Fruit fly (Drosophila melanogaster) whole organism, embryonic: ENCODE data around the gene TfIIA-S.
A peak's percentile ranks its signal among the peaks of the same experiment; 100 is the strongest.

Source experiments
- Atf6 ChIP-seq: fragments of 200-800 bp; sonication (Bioruptor generic); IDR thresholded peaks from 2 replicates; pipeline ENCODE4 v1.3.6; 2022; ENCODE audit warnings: missing biosample characterization, missing genetic modification characterization
- Awh ChIP-seq: fragments of 200-800 bp; sonication (Bioruptor generic); IDR thresholded peaks from 2 replicates; pipeline ENCODE4, ENCODE4 v1.3.6; 2022; ENCODE audit warnings: missing biosample characterization, missing genetic modification characterization
- CG10462 ChIP-seq: fragments of 200-800 bp; sonication (Bioruptor generic); optimal IDR thresholded peaks from 2 replicates; lab custom pipeline; 2016; ENCODE audit warnings: missing biosample characterization, missing genetic modification characterization
- CG10959 ChIP-seq: fragments of 200-800 bp; sonication (Bioruptor generic); IDR thresholded peaks from 2 replicates; pipeline ENCODE4 v1.3.6; 2022; ENCODE audit warnings: missing biosample characterization, missing genetic modification characterization
- CG13424 ChIP-seq: fragments of 200-800 bp; sonication (Bioruptor generic); optimal IDR thresholded peaks from 2 replicates; lab custom pipeline; 2019; ENCODE audit warnings: missing biosample characterization, mild to moderate bottlenecking, missing genetic modification characterization, moderate library complexity
- CG14014 ChIP-seq: fragments of 200-800 bp; sonication (Bioruptor generic); IDR thresholded peaks from 2 replicates; pipeline ENCODE4 v1.3.6; 2022; ENCODE audit warnings: missing biosample characterization, missing genetic modification characterization
- CG14441 ChIP-seq: fragments of 200-800 bp; sonication (Bioruptor generic); IDR thresholded peaks from 2 replicates; pipeline ENCODE4 v1.3.6; 2022; ENCODE audit warnings: missing biosample characterization, missing genetic modification characterization
- CG1603 ChIP-seq: fragments of 200-800 bp; sonication (Bioruptor generic); optimal IDR thresholded peaks from 2 replicates; lab custom pipeline; 2019; ENCODE audit warnings: missing biosample characterization, mild to moderate bottlenecking, missing genetic modification characterization, moderate library complexity
- CG16779 ChIP-seq: fragments of 200-800 bp; sonication (Bioruptor generic); IDR thresholded peaks from 2 replicates; pipeline ENCODE4 v1.3.6; 2022; ENCODE audit warnings: missing biosample characterization, missing genetic modification characterization
- CG16815 ChIP-seq: fragments of 200-800 bp; sonication (Bioruptor generic); optimal IDR thresholded peaks from 3 replicates; lab custom pipeline; 2017; ENCODE audit warnings: missing biosample characterization, mild to moderate bottlenecking, missing genetic modification characterization
- CG2116 ChIP-seq: fragments of 200-800 bp; sonication (Bioruptor generic); optimal IDR thresholded peaks from 3 replicates; lab custom pipeline; 2018; ENCODE audit warnings: missing biosample characterization, mild to moderate bottlenecking, missing genetic modification characterization
- CG2129 ChIP-seq: fragments of 200-800 bp; sonication (Bioruptor generic); IDR thresholded peaks from 2 replicates; pipeline ENCODE4 v1.3.6; 2022; ENCODE audit warnings: missing biosample characterization, missing genetic modification characterization; ENCODE audit not compliant: partially characterized antibody
- CG33557 ChIP-seq: fragments of 200-800 bp; sonication (Bioruptor generic); optimal IDR thresholded peaks from 2 replicates; lab custom pipeline; 2019; ENCODE audit warnings: missing biosample characterization, mild to moderate bottlenecking, missing genetic modification characterization, moderate library complexity
- CG3847 ChIP-seq: fragments of 200-800 bp; sonication (Bioruptor generic); IDR thresholded peaks from 2 replicates; pipeline ENCODE4 v1.3.6; 2022; ENCODE audit warnings: missing biosample characterization, missing genetic modification characterization
- CG7372 ChIP-seq: fragments of 200-800 bp; sonication (Bioruptor generic); IDR thresholded peaks from 2 replicates; pipeline ENCODE4 v1.3.6; 2022; ENCODE audit warnings: missing biosample characterization, missing genetic modification characterization
- CG7556 ChIP-seq: fragments of 200-800 bp; sonication (Bioruptor generic); optimal IDR thresholded peaks from 2 replicates; lab custom pipeline; 2017; ENCODE audit warnings: missing biosample characterization, mild to moderate bottlenecking, missing genetic modification characterization
- CG8924 ChIP-seq: fragments of 200-800 bp; optimal IDR thresholded peaks from 3 replicates; lab custom pipeline; 2019; ENCODE audit warnings: missing biosample characterization, mild to moderate bottlenecking, missing genetic modification characterization, moderate library complexity
- CG9727 ChIP-seq: fragments of 200-800 bp; sonication (Bioruptor generic); optimal IDR thresholded peaks from 3 replicates; lab custom pipeline; 2017; ENCODE audit warnings: missing biosample characterization, mild to moderate bottlenecking, missing genetic modification characterization
- D ChIP-seq, 2 experiments: fragments of 200-800 bp in 1 of 2; fragments of >200 bp in 1 of 2; sonication (Bioruptor generic) in 1 of 2; optimal IDR thresholded peaks; 2 replicates in 1 of 2; 3 replicates in 1 of 2; lab custom pipeline; 2017; ENCODE audit warnings: mild to moderate bottlenecking in 1 of 2, missing biosample characterization in 1 of 2, missing genetic modification characterization in 1 of 2, missing genetic modification reagents in 1 of 2
- D19B ChIP-seq: fragments of 200-800 bp; sonication (Bioruptor generic); optimal IDR thresholded peaks from 2 replicates; lab custom pipeline; 2017; ENCODE audit warnings: missing biosample characterization, mild to moderate bottlenecking, missing genetic modification characterization
- Deaf1 ChIP-seq: fragments of 200-800 bp; optimal IDR thresholded peaks from 3 replicates; lab custom pipeline; 2019; ENCODE audit warnings: missing biosample characterization, mild to moderate bottlenecking, missing genetic modification characterization, moderate library complexity
- Dip2 ChIP-seq: fragments of 200-800 bp; sonication (Bioruptor generic); IDR thresholded peaks from 2 replicates; pipeline ENCODE4 v1.3.6; 2022; ENCODE audit warnings: missing biosample characterization, missing genetic modification characterization
- ERR ChIP-seq: fragments of 200-800 bp; sonication (Bioruptor generic); optimal IDR thresholded peaks from 2 replicates; lab custom pipeline; 2016; ENCODE audit warnings: missing biosample characterization, missing genetic modification characterization
- HHEX ChIP-seq: fragments of 200-800 bp; sonication (Bioruptor generic); optimal IDR thresholded peaks from 3 replicates; lab custom pipeline; 2017; ENCODE audit warnings: missing biosample characterization, mild to moderate bottlenecking, missing genetic modification characterization, missing genetic modification reagents
- Lhr ChIP-seq: fragments of 200-800 bp; sonication (Bioruptor generic); optimal IDR thresholded peaks from 3 replicates; lab custom pipeline; 2017; ENCODE audit warnings: mild to moderate bottlenecking, missing biosample characterization, missing genetic modification reagents, missing genetic modification characterization
- Lpt ChIP-seq: fragments of >200 bp; optimal IDR thresholded peaks from 2 replicates; lab custom pipeline; 2018; ENCODE audit warnings: missing biosample characterization, missing genetic modification characterization
- Med ChIP-seq: fragments of 200-800 bp; sonication (Bioruptor generic); peaks from one replicate; lab custom pipeline; 2016; ENCODE audit warnings: missing biosample characterization, missing genetic modification characterization, mild to moderate bottlenecking, inconsistent platforms, moderate library complexity
- Optix ChIP-seq: fragments of 200-800 bp; sonication (Bioruptor generic); IDR thresholded peaks from 3 replicates; pipeline ENCODE4 v1.3.6; 2022; ENCODE audit warnings: missing biosample characterization, missing genetic modification characterization
- Ptx1 ChIP-seq: fragments of 200-800 bp; sonication (Bioruptor generic); IDR thresholded peaks from 2 replicates; pipeline ENCODE4 v1.3.6; 2022; ENCODE audit warnings: missing biosample characterization, missing genetic modification characterization
- Side ChIP-seq: fragments of 200-800 bp; sonication (Bioruptor generic); optimal IDR thresholded peaks from 2 replicates; lab custom pipeline; 2016; ENCODE audit warnings: missing biosample characterization, missing genetic modification characterization
- Six4 ChIP-seq: fragments of 200-800 bp; sonication (Bioruptor generic); optimal IDR thresholded peaks from 2 replicates; lab custom pipeline; 2016; ENCODE audit warnings: missing biosample characterization, missing genetic modification characterization
- Sox100B ChIP-seq: fragments of 200-800 bp; sonication (Bioruptor generic); optimal IDR thresholded peaks from 3 replicates; lab custom pipeline; 2018; ENCODE audit warnings: missing biosample characterization, mild to moderate bottlenecking, missing genetic modification characterization
- Usf ChIP-seq: fragments of 200-800 bp; sonication (Bioruptor generic); optimal IDR thresholded peaks from 2 replicates; lab custom pipeline; 2017; ENCODE audit warnings: missing genotype, missing biosample characterization, missing genetic modification characterization
- aop ChIP-seq: fragments of 200-800 bp; sonication (Bioruptor generic); IDR thresholded peaks from 2 replicates; pipeline ENCODE4 v1.3.6; 2022; ENCODE audit warnings: missing biosample characterization, missing genetic modification characterization
- ash1 ChIP-seq: fragments of 200-800 bp; sonication (Bioruptor generic); optimal IDR thresholded peaks from 2 replicates; lab custom pipeline; 2018; ENCODE audit warnings: missing biosample characterization, mild to moderate bottlenecking, missing genetic modification characterization
- chm ChIP-seq: fragments of 200-800 bp; sonication (Bioruptor generic); IDR thresholded peaks from 2 replicates; pipeline ENCODE4 v1.3.6; 2022; ENCODE audit warnings: missing biosample characterization, missing genetic modification characterization
- dmrt99B ChIP-seq: fragments of 200-800 bp; sonication (Bioruptor generic); optimal IDR thresholded peaks from 2 replicates; lab custom pipeline; 2018; ENCODE audit warnings: missing biosample characterization, mild to moderate bottlenecking, missing genetic modification characterization, moderate library complexity
- dpn ChIP-seq, 2 experiments: fragments of 200-800 bp; sonication (Bioruptor generic); optimal IDR thresholded peaks; 3 replicates each; lab custom pipeline; 2016; ENCODE audit warnings: missing biosample characterization in 2 of 2, missing genetic modification characterization in 2 of 2
- gce ChIP-seq: fragments of 200-800 bp; sonication (Bioruptor generic); IDR thresholded peaks from 3 replicates; pipeline ENCODE4 v1.3.6; 2022; ENCODE audit warnings: missing biosample characterization, missing genetic modification characterization
- jigr1 ChIP-seq: fragments of 200-800 bp; sonication (Bioruptor generic); IDR thresholded peaks from 3 replicates; pipeline ENCODE4 v1.3.6; 2022; ENCODE audit warnings: missing biosample characterization, missing genetic modification characterization
- lab ChIP-seq: fragments of 200-800 bp; sonication (Bioruptor generic); optimal IDR thresholded peaks from 3 replicates; lab custom pipeline; 2017; ENCODE audit warnings: missing biosample characterization, missing genetic modification characterization, mild to moderate bottlenecking, moderate library complexity, missing genetic modification reagents
- nom ChIP-seq: fragments of 200-800 bp; sonication (Bioruptor generic); optimal IDR thresholded peaks from 2 replicates; lab custom pipeline; 2017; ENCODE audit warnings: missing biosample characterization, missing genetic modification characterization, mild to moderate bottlenecking, moderate library complexity, missing genetic modification reagents
- org-1 ChIP-seq: fragments of 200-800 bp; sonication (Bioruptor generic); optimal IDR thresholded peaks from 2 replicates; lab custom pipeline; 2017; ENCODE audit warnings: missing biosample characterization, missing genetic modification characterization
- otp ChIP-seq: fragments of 200-800 bp; sonication (Bioruptor generic); IDR thresholded peaks from 3 replicates; pipeline ENCODE4, ENCODE4 v1.3.6; 2022; ENCODE audit warnings: missing biosample characterization, missing genetic modification characterization
- sens ChIP-seq: fragments of 200-800 bp; sonication (Bioruptor generic); peaks from one replicate; lab custom pipeline; 2016; ENCODE audit warnings: missing biosample characterization, missing genetic modification characterization
- shn ChIP-seq: fragments of 200-800 bp; sonication (Bioruptor generic); optimal IDR thresholded peaks from 3 replicates; lab custom pipeline; 2016; ENCODE audit warnings: missing biosample characterization, missing genetic modification characterization
- so ChIP-seq: fragments of 200-800 bp; sonication (Bioruptor generic); IDR thresholded peaks from 3 replicates; pipeline ENCODE4 v1.3.6; 2022; ENCODE audit warnings: missing biosample characterization, missing genetic modification characterization
- stc ChIP-seq: fragments of 200-800 bp; sonication (Bioruptor generic); IDR thresholded peaks from 2 replicates; pipeline ENCODE4 v1.3.6; 2022; ENCODE audit warnings: missing biosample characterization, missing genetic modification characterization
- stwl ChIP-seq: fragments of 200-800 bp; sonication (Bioruptor generic); optimal IDR thresholded peaks from 3 replicates; lab custom pipeline; 2018; ENCODE audit warnings: missing biosample characterization, mild to moderate bottlenecking, missing genetic modification characterization, moderate library complexity
- tin ChIP-seq: fragments of 200-800 bp; sonication (Bioruptor generic); optimal IDR thresholded peaks from 3 replicates; lab custom pipeline; 2016; ENCODE audit warnings: missing biosample characterization, missing genetic modification characterization
- twi ChIP-seq: fragments of 200-800 bp; optimal IDR thresholded peaks from 2 replicates; lab custom pipeline; 2019; ENCODE audit warnings: missing biosample characterization, mild to moderate bottlenecking, missing genetic modification characterization, moderate library complexity

TfIIA-S gene

DNA sequence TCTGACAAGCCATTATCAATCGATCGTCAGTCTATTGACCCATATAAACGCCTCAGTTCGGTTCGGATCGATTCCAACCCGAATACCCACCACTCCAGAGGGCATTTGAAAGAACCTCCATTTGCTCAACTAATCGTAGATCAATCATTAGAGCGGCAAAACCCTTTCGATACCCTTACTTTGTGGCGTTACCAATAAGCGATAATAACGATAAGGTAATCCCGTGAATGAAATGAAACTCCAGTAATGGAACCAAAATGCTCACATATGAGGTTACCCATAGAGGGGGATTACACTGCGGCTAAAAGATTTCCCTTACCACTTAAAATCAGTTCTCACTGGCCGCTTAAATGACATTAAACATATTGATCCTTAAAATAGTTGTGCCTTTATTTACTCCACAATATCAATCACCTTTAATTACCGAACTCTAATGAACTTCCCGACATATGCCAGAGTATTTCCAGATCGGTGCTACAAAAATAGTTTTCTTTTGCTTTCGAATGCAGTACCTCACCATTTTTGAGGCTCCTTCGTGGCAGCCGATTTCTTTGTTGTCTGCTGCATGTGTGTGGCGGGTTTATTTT is 18.2 kb downstream of the TfIIA-S start (continued):
- peak; percentile 25 for TF ChIP-seq CG13424
- TF ChIP-seq CG14014 (GFP tag; lab: Robert Waterston, UW) = no peak
- TF ChIP-seq shn = peak; percentile 3
- peak; percentile 37 for TF ChIP-seq Sox100B (GFP tag; lab: Kevin White, UChicago)
- TF ChIP-seq CG2129 = no peak
- TF ChIP-seq Lpt (GFP tag; lab: Kevin White, UChicago) = no peak
- 0 out of 2 replicates have a peak, but pooled peaks have one; percentile 14 for TF ChIP-seq chm (GFP tag; lab: Robert Waterston, UW)
- TF ChIP-seq CG10959 (GFP tag; lab: Robert Waterston, UW) = no peak
- peak in 1 of 2 experiments; percentile 18 for TF ChIP-seq dpn (GFP tag; optimal IDR thresholded peaks at IDR 0.05; lab: Kevin White, UChicago)
- TF ChIP-seq Usf = no peak
- peak; percentile 44 for TF ChIP-seq twi (tag; lab: Kevin White, UChicago)
- TF ChIP-seq CG10462 (GFP tag; lab: Kevin White, UChicago) = peak; percentile 1
- TF ChIP-seq CG33557 = peak; percentile 4
- peak; percentile 55 for TF ChIP-seq CG1603 (tag; lab: Kevin White, UChicago)
- peak; percentile 17 for TF ChIP-seq Side (GFP tag; lab: Kevin White, UChicago)
- no peak for TF ChIP-seq CG3847 (GFP tag; lab: Robert Waterston, UW)
- no peak for TF ChIP-seq CG7372
- peak; percentile 37 for TF ChIP-seq CG8924 (tag; lab: Kevin White, UChicago)
- TF ChIP-seq D (optimal IDR thresholded peaks at IDR 0.05; lab: Kevin White, UChicago) = no peak
- TF ChIP-seq D (GFP tag; optimal IDR thresholded peaks at IDR 0.05; lab: Kevin White, UChicago) = peak; percentile 38
- peak; percentile 18 for TF ChIP-seq HHEX (GFP tag; lab: Kevin White, UChicago)
- no peak for TF ChIP-seq aop (GFP tag; lab: Robert Waterston, UW)
- TF ChIP-seq Six4 (GFP tag; lab: Kevin White, UChicago) = peak; percentile 23
- TF ChIP-seq nom (GFP tag; lab: Kevin White, UChicago) = no peak
- TF ChIP-seq Optix (GFP tag; lab: Robert Waterston, UW) = peak; percentile 37; the same call in 1 of the 3 replicates
- TF ChIP-seq Deaf1 (tag; lab: Kevin White, UChicago) = no peak
- peak; percentile 94 for TF ChIP-seq sens (GFP tag; lab: Kevin White, UChicago)
- no peak for TF ChIP-seq CG7556
- no peak for TF ChIP-seq Atf6 (GFP tag; lab: Robert Waterston, UW)
- peak; percentile 75 for TF ChIP-seq Med (GFP tag; lab: Kevin White, UChicago)
- TF ChIP-seq tin = peak; percentile 39
- peak; percentile 8 for TF ChIP-seq CG16815 (GFP tag; lab: Kevin White, UChicago)
- TF ChIP-seq Dip2 (GFP tag; lab: Robert Waterston, UW) = no peak
- peak; percentile 33 for TF ChIP-seq CG9727 (GFP tag; lab: Kevin White, UChicago)
- no peak for TF ChIP-seq jigr1
- TF ChIP-seq org-1 (GFP tag; lab: Kevin White, UChicago) = no peak
- TF ChIP-seq, all 482 proteins: peak for 115

DNA sequence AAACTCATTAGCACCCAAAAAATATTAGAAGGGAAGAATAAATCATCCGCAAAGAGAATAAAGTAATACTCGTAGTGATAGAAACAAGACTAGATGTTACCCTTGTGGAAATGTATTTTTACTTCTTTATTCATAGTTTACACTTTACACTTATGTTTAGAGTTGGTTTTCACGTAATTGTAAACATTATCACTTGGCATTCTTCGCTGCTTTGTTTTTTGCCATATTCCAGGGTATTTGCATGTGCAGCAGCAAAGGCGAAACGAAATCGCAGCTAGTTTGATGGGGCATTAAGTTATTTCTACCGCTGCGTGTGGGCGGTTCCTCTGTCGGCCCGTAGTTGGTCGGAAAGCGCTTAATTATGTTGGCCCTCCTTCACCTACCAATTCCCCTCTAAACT is 19.1 kb downstream of the TfIIA-S start:
- TF ChIP-seq Lhr (GFP tag; lab: Kevin White, UChicago) (no peak), D19B (GFP tag; lab: Kevin White, UChicago) (peak; percentile 61), otp (GFP tag; lab: Robert Waterston, UW) (peak; percentile 39; the same call in 1 of the 3 replicates), CG16779 (GFP tag; lab: Robert Waterston, UW) (no peak), CG2116 (GFP tag; lab: Kevin White, UChicago) (no peak), stwl (tag; lab: Kevin White, UChicago) (no peak), CG1603 (tag; lab: Kevin White, UChicago) (peak; percentile 14), CG14441 (GFP tag; lab: Robert Waterston, UW) (peak; percentile 39), so (GFP tag; lab: Robert Waterston, UW) (0 out of 3 replicates have a peak, but pooled peaks have one; percentile 6), CG10959 (GFP tag; lab: Robert Waterston, UW) (peak; percentile 14; the same call in 1 of the 2 replicates), stc (GFP tag; lab: Robert Waterston, UW) (peak; percentile 44; the same call in 1 of the 2 replicates), dpn (GFP tag; optimal IDR thresholded peaks at IDR 0.05; lab: Kevin White, UChicago) (no peak), Awh (no peak), Atf6 (GFP tag; lab: Robert Waterston, UW) (0 out of 2 replicates have a peak, but pooled peaks have one; percentile 15), dmrt99B (tag; lab: Kevin White, UChicago) (peak; percentile 35), ERR (GFP tag; lab: Kevin White, UChicago) (no peak), lab (GFP tag; lab: Kevin White, UChicago) (no peak), Ptx1 (GFP tag; lab: Robert Waterston, UW) (peak; percentile 49), ash1 (GFP tag; lab: Kevin White, UChicago) (no peak), gce (GFP tag; lab: Robert Waterston, UW) (no peak)
